Worm (Caenorhabditis elegans): ENCODE data around the gene R10E8.6.

DNA sequence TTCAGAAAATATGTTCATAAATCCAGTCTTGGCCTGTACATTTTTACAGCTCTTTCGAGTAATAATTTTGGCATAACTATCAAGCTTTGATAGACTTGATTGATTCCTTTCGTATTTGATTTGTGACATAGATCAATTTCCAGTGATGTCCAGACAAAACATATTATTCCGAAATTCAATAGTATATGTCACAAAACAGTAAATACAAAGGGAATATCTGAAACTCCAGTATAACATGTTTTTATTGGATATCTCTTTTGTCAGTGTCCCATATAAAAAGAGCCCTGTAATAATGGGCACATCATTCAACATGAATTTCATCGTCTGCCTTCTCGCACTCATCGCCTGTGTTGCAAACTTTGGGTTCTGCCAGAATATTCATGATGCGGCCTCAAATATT is 24.5 kb upstream of the R10E8.6 start, which contains the start of gene Y51A2A.4:
- no peak for TF ChIP-seq ztf-18 (tag; optimal IDR thresholded peaks at IDR 0.05)
- no peak for TF ChIP-seq F10E7.11 (tag; optimal IDR thresholded peaks at IDR 0.05)
- TF ChIP-seq egrh-3 (GFP tag; IDR thresholded peaks at IDR 0.05): no peak
- TF ChIP-seq ceh-27 (GFP tag; optimal IDR thresholded peaks at IDR 0.05): no peak
- no peak for TF ChIP-seq rcor-1 (GFP tag; IDR thresholded peaks at IDR 0.05)
- no peak for TF ChIP-seq attf-5 (GFP tag; optimal IDR thresholded peaks at IDR 0.05)
- TF ChIP-seq nhr-120 (GFP tag; IDR thresholded peaks at IDR 0.05): no peak
- TF ChIP-seq him-1 (tag; optimal IDR thresholded peaks at IDR 0.05): no peak
- no peak for TF ChIP-seq pha-4 (tag; optimal IDR thresholded peaks at IDR 0.05)
